Worm (Caenorhabditis elegans): ENCODE data around the gene T26C12.3.

- TF ChIP-seq bed-3 (GFP tag; optimal IDR thresholded peaks at IDR 0.05) (no peak), nhr-237 (tag; optimal IDR thresholded peaks at IDR 0.05) (no peak)
Observed at ce11 chrIV:3258528-3258927, 14.7 kb downstream of the T26C12.3 start, which contains the start of gene T26C12.1.

All from whole organism, mixed stage, embryonic.